Fruit fly (Drosophila melanogaster) whole organism, embryonic: ENCODE results near the gene CG12728.

Experiments used
- Aef1 ChIP-seq: fragments of 200-800 bp; sonication (Bioruptor generic); IDR thresholded peaks from 3 replicates; pipeline ENCODE4 v1.3.6; 2022; ENCODE audit warnings: missing biosample characterization, missing genetic modification characterization
- Atf6 ChIP-seq: fragments of 200-800 bp; sonication (Bioruptor generic); IDR thresholded peaks from 2 replicates; pipeline ENCODE4 v1.3.6; 2022; ENCODE audit warnings: missing biosample characterization, missing genetic modification characterization
- CG11504 ChIP-seq: fragments of 200-800 bp; sonication (Bioruptor generic); optimal IDR thresholded peaks from 3 replicates; lab custom pipeline; 2019; ENCODE audit warnings: missing biosample characterization, mild to moderate bottlenecking, missing genetic modification characterization, moderate library complexity
- CG11696 ChIP-seq: fragments of 200-800 bp; sonication (Bioruptor generic); IDR thresholded peaks from 2 replicates; pipeline ENCODE4 v1.3.6; 2022; ENCODE audit warnings: missing biosample characterization, missing genetic modification characterization
- CG12391 ChIP-seq: fragments of 200-800 bp; sonication (Bioruptor generic); optimal IDR thresholded peaks from 3 replicates; lab custom pipeline; 2018; ENCODE audit warnings: missing biosample characterization, mild to moderate bottlenecking, missing genetic modification characterization, moderate library complexity
- CG12769 ChIP-seq: fragments of 200-800 bp; sonication (Bioruptor generic); optimal IDR thresholded peaks from 2 replicates; lab custom pipeline; 2019; ENCODE audit warnings: missing biosample characterization, mild to moderate bottlenecking, missing genetic modification characterization, moderate library complexity
- CG13123 ChIP-seq: fragments of 200-800 bp; sonication (Bioruptor generic); optimal IDR thresholded peaks from 2 replicates; lab custom pipeline; 2016; ENCODE audit warnings: missing biosample characterization, missing genetic modification characterization
- CG14050 ChIP-seq: fragments of 200-800 bp; sonication (Bioruptor generic); IDR thresholded peaks from 3 replicates; pipeline ENCODE4 v1.3.6; 2022; ENCODE audit warnings: missing biosample characterization, missing genetic modification characterization
- CG15269 ChIP-seq: fragments of 200-800 bp; sonication (Bioruptor generic); optimal IDR thresholded peaks from 2 replicates; lab custom pipeline; 2018; ENCODE audit warnings: missing biosample characterization, mild to moderate bottlenecking, missing genetic modification characterization, moderate library complexity
- CG15696 ChIP-seq: fragments of 200-800 bp; sonication (Bioruptor generic); optimal IDR thresholded peaks from 2 replicates; lab custom pipeline; 2019; ENCODE audit warnings: missing biosample characterization, mild to moderate bottlenecking, missing genetic modification characterization, moderate library complexity
- CG1602 ChIP-seq: fragments of 200-800 bp; sonication (Bioruptor generic); optimal IDR thresholded peaks from 3 replicates; lab custom pipeline; 2016; ENCODE audit warnings: missing biosample characterization, missing genetic modification characterization
- CG18262 ChIP-seq: fragments of 200-800 bp; optimal IDR thresholded peaks from 3 replicates; lab custom pipeline; 2019; ENCODE audit warnings: missing biosample characterization, mild to moderate bottlenecking, missing genetic modification characterization, moderate library complexity
- CG1832 ChIP-seq: fragments of 200-800 bp; sonication (Bioruptor generic); optimal IDR thresholded peaks from 2 replicates; lab custom pipeline; 2017; ENCODE audit warnings: missing biosample characterization, mild to moderate bottlenecking, missing genetic modification characterization, inconsistent platforms
- CG18476 ChIP-seq: fragments of 200-800 bp; sonication (Bioruptor generic); optimal IDR thresholded peaks from 2 replicates; lab custom pipeline; 2016; ENCODE audit warnings: missing biosample characterization, mild to moderate bottlenecking, missing genetic modification characterization
- CG30403 ChIP-seq: fragments of 200-800 bp; sonication (Bioruptor generic); optimal IDR thresholded peaks from 3 replicates; lab custom pipeline; 2016; ENCODE audit warnings: missing biosample characterization, missing genetic modification characterization
- CG32532 ChIP-seq: fragments of 200-800 bp; sonication (Bioruptor generic); IDR thresholded peaks from 2 replicates; pipeline ENCODE4 v1.3.6; 2022; ENCODE audit warnings: missing biosample characterization, missing genetic modification characterization
- CG42726 ChIP-seq: fragments of 200-800 bp; sonication (Bioruptor generic); IDR thresholded peaks from 2 replicates; pipeline ENCODE4 v1.3.6; 2022; ENCODE audit warnings: missing biosample characterization, missing genetic modification characterization; ENCODE audit not compliant: partially characterized antibody
- CG4424 ChIP-seq: fragments of 200-800 bp; sonication (Bioruptor generic); optimal IDR thresholded peaks from 3 replicates; lab custom pipeline; 2016; ENCODE audit warnings: missing biosample characterization, missing genetic modification characterization
- CG4854 ChIP-seq: fragments of 200-800 bp; sonication (Bioruptor generic); optimal IDR thresholded peaks from 2 replicates; lab custom pipeline; 2016; ENCODE audit warnings: missing biosample characterization, missing genetic modification characterization, inconsistent platforms
- CG6813 ChIP-seq: fragments of 200-800 bp; sonication (Bioruptor generic); optimal IDR thresholded peaks from 2 replicates; lab custom pipeline; 2017; ENCODE audit warnings: missing biosample characterization, missing genetic modification characterization, mild to moderate bottlenecking, moderate library complexity, missing genetic modification reagents
- CG7745 ChIP-seq: fragments of 200-800 bp; sonication (Bioruptor generic); optimal IDR thresholded peaks from 2 replicates; lab custom pipeline; 2018; ENCODE audit warnings: missing biosample characterization, mild to moderate bottlenecking, missing genetic modification characterization, moderate library complexity
- CG9817 ChIP-seq: fragments of 200-800 bp; sonication (Bioruptor generic); optimal IDR thresholded peaks from 2 replicates; lab custom pipeline; 2018; ENCODE audit warnings: missing biosample characterization, mild to moderate bottlenecking, missing genetic modification characterization, moderate library complexity
- CHES-1-like ChIP-seq: fragments of 200-800 bp; sonication (Bioruptor generic); optimal IDR thresholded peaks from 2 replicates; lab custom pipeline; 2016; ENCODE audit warnings: missing biosample characterization, missing genetic modification characterization
- D19B ChIP-seq: fragments of 200-800 bp; sonication (Bioruptor generic); optimal IDR thresholded peaks from 2 replicates; lab custom pipeline; 2017; ENCODE audit warnings: missing biosample characterization, mild to moderate bottlenecking, missing genetic modification characterization
- Dip3 ChIP-seq: fragments of 200-800 bp; sonication (Bioruptor generic); optimal IDR thresholded peaks from 3 replicates; lab custom pipeline; 2016; ENCODE audit warnings: missing biosample characterization, missing genetic modification characterization
- Doc2 ChIP-seq: fragments of 200-800 bp; sonication (Bioruptor generic); IDR thresholded peaks from 2 replicates; pipeline ENCODE4 v1.3.6; 2022; ENCODE audit warnings: missing biosample characterization, missing genetic modification characterization
- Drgx ChIP-seq: fragments of 200-800 bp; sonication (Bioruptor generic); IDR thresholded peaks from 2 replicates; pipeline ENCODE4 v1.3.6; 2022; ENCODE audit warnings: missing biosample characterization, missing genetic modification characterization
- HLH54F ChIP-seq: fragments of 200-800 bp; sonication (Bioruptor generic); optimal IDR thresholded peaks from 3 replicates; lab custom pipeline; 2016; ENCODE audit warnings: missing biosample characterization, missing genetic modification characterization
- Nf-YC ChIP-seq: fragments of 200-800 bp; optimal IDR thresholded peaks from 3 replicates; lab custom pipeline; 2019; ENCODE audit warnings: missing biosample characterization, mild to moderate bottlenecking, missing genetic modification characterization, moderate library complexity
- Poxn ChIP-seq: fragments of 200-800 bp; sonication (Bioruptor generic); IDR thresholded peaks from 2 replicates; pipeline ENCODE4 v1.3.6; 2022; ENCODE audit warnings: missing biosample characterization, missing genetic modification characterization
- Taf1 ChIP-seq: fragments of 200-800 bp; sonication (Bioruptor generic); IDR thresholded peaks from 2 replicates; pipeline ENCODE4 v1.3.6; 2022; ENCODE audit warnings: missing biosample characterization, missing genetic modification characterization
- Xbp1 ChIP-seq: fragments of 200-800 bp; sonication (Bioruptor generic); optimal IDR thresholded peaks from 3 replicates; lab custom pipeline; 2016; ENCODE audit warnings: missing biosample characterization, mild to moderate bottlenecking, missing genetic modification characterization
- chm ChIP-seq: fragments of 200-800 bp; sonication (Bioruptor generic); IDR thresholded peaks from 2 replicates; pipeline ENCODE4 v1.3.6; 2022; ENCODE audit warnings: missing biosample characterization, missing genetic modification characterization
- danr ChIP-seq: fragments of 200-800 bp; sonication (Bioruptor generic); IDR thresholded peaks from 2 replicates; pipeline ENCODE4 v1.3.6; 2022; ENCODE audit warnings: missing biosample characterization, missing genetic modification characterization
- dm ChIP-seq: fragments of 200-800 bp; sonication (Bioruptor generic); optimal IDR thresholded peaks from 3 replicates; lab custom pipeline; 2016; ENCODE audit warnings: missing biosample characterization, missing genetic modification characterization
- gfzf ChIP-seq: fragments of 200-800 bp; sonication (Bioruptor generic); optimal IDR thresholded peaks from 2 replicates; lab custom pipeline; 2016; ENCODE audit warnings: missing biosample characterization, mild to moderate bottlenecking, missing genetic modification characterization, moderate library complexity
- gsb ChIP-seq: fragments of 200-800 bp; sonication (Bioruptor generic); IDR thresholded peaks from 2 replicates; pipeline ENCODE4 v1.3.6; 2022; ENCODE audit warnings: missing biosample characterization, missing genetic modification characterization
- hkb ChIP-seq, 2 experiments: fragments of 200-800 bp in 1 of 2; fragments of >200 bp in 1 of 2; sonication (Bioruptor generic) in 1 of 2; IDR thresholded peaks in 1 of 2; optimal IDR thresholded peaks in 1 of 2; 2 replicates each; pipeline versions ENCODE4 v1.3.6 to Lab custom; 2017 to 2022; ENCODE audit warnings: missing biosample characterization in 1 of 2, missing genetic modification characterization in 1 of 2
- hth ChIP-seq: fragments of >200 bp; optimal IDR thresholded peaks from 2 replicates; lab custom pipeline; 2017; ENCODE audit warnings: inconsistent platforms
- inv ChIP-seq: fragments of 200-800 bp; sonication (Bioruptor generic); IDR thresholded peaks from 2 replicates; pipeline ENCODE4 v1.3.6; 2022; ENCODE audit warnings: missing biosample characterization, missing genetic modification characterization; ENCODE audit not compliant: partially characterized antibody
- lov ChIP-seq, 2 experiments: fragments of 200-800 bp in 1 of 2; fragments of >200 bp in 1 of 2; sonication (Bioruptor generic) in 1 of 2; IDR thresholded peaks in 1 of 2; optimal IDR thresholded peaks in 1 of 2; 2 replicates in 1 of 2; 3 replicates in 1 of 2; pipeline versions ENCODE4 v1.3.6 to Lab custom; 2017 to 2022; ENCODE audit warnings: missing biosample characterization in 1 of 2, missing genetic modification characterization in 1 of 2
- mirr ChIP-seq: fragments of 200-800 bp; sonication (Bioruptor generic); optimal IDR thresholded peaks from 3 replicates; lab custom pipeline; 2018; ENCODE audit warnings: missing biosample characterization, mild to moderate bottlenecking, missing genetic modification characterization
- nerfin-1 ChIP-seq: fragments of 200-800 bp; sonication (Bioruptor generic); optimal IDR thresholded peaks from 3 replicates; lab custom pipeline; 2019; ENCODE audit warnings: missing biosample characterization, mild to moderate bottlenecking, missing genetic modification characterization, moderate library complexity
- nom ChIP-seq: fragments of 200-800 bp; sonication (Bioruptor generic); optimal IDR thresholded peaks from 2 replicates; lab custom pipeline; 2017; ENCODE audit warnings: missing biosample characterization, missing genetic modification characterization, mild to moderate bottlenecking, moderate library complexity, missing genetic modification reagents
- pan ChIP-seq, 4 experiments: fragments of >200 bp in 3 of 4; fragments of 200-800 bp in 1 of 4; sonication (Bioruptor generic) in 1 of 4; optimal IDR thresholded peaks in 3 of 4; IDR thresholded peaks in 1 of 4; 2 replicates each; pipeline versions ENCODE4 v1.3.6 to Lab custom; 2017 to 2022; ENCODE audit warnings: missing biosample characterization in 2 of 4, missing genetic modification characterization in 2 of 4, mixed read lengths in 1 of 4
- sisA ChIP-seq: fragments of 200-800 bp; sonication (Bioruptor generic); IDR thresholded peaks from 2 replicates; pipeline ENCODE4 v1.3.6; 2022; ENCODE audit warnings: missing biosample characterization, missing genetic modification characterization
- tin ChIP-seq: fragments of 200-800 bp; sonication (Bioruptor generic); optimal IDR thresholded peaks from 3 replicates; lab custom pipeline; 2016; ENCODE audit warnings: missing biosample characterization, missing genetic modification characterization
- wdn ChIP-seq: fragments of 200-800 bp; sonication (Bioruptor generic); IDR thresholded peaks from 2 replicates; pipeline ENCODE4 v1.3.6; 2022; ENCODE audit warnings: missing biosample characterization, missing genetic modification characterization
- zf30C ChIP-seq: fragments of 200-800 bp; sonication (Bioruptor generic); optimal IDR thresholded peaks from 3 replicates; lab custom pipeline; 2018; ENCODE audit warnings: missing biosample characterization, mild to moderate bottlenecking, missing genetic modification characterization

The CG12728 gene

dm6 chrX:5980883-5981282 lies 38.5 kb downstream of the CG12728 start:
- no peak for TF ChIP-seq CG13123 (GFP tag; lab: Kevin White, UChicago)
- TF ChIP-seq danr (GFP tag; lab: Robert Waterston, UW), result peak; percentile 62
- TF ChIP-seq CG42726 (GFP tag; lab: Robert Waterston, UW), result no peak
- peak; percentile 76 for TF ChIP-seq Drgx (GFP tag; lab: Robert Waterston, UW)
- TF ChIP-seq CG12391, result peak; percentile 70
- peak; percentile 69 for TF ChIP-seq nom
- TF ChIP-seq CG1832, result no peak
- TF ChIP-seq zf30C (GFP tag; lab: Kevin White, UChicago), result no peak
- peak; percentile 48 for TF ChIP-seq CG1602
- peak; percentile 62 for TF ChIP-seq Dip3 (GFP tag; lab: Kevin White, UChicago)
- TF ChIP-seq CG32532 (GFP tag; lab: Robert Waterston, UW), result peak; percentile 91
- peak; percentile 75 for TF ChIP-seq gsb (GFP tag; lab: Robert Waterston, UW)
- TF ChIP-seq hkb (optimal IDR thresholded peaks at IDR 0.05; lab: Kevin White, UChicago), result no peak
- TF ChIP-seq hkb (GFP tag; IDR thresholded peaks at IDR 0.05; lab: Robert Waterston, UW), result peak; percentile 85
- TF ChIP-seq CG14050 (GFP tag; lab: Robert Waterston, UW), result peak; percentile 66
- TF ChIP-seq CG4854 (GFP tag; lab: Kevin White, UChicago), result peak; percentile 47
- TF ChIP-seq D19B, result peak; percentile 63
- TF ChIP-seq CG30403 (GFP tag; lab: Kevin White, UChicago), result peak; percentile 69
- no peak for TF ChIP-seq Doc2 (GFP tag; lab: Robert Waterston, UW)
- no peak for TF ChIP-seq CG7745 (tag; lab: Kevin White, UChicago)
- TF ChIP-seq CHES-1-like, result peak; percentile 14
- no peak for TF ChIP-seq gfzf
- peak; percentile 61 for TF ChIP-seq CG18262 (tag; lab: Kevin White, UChicago)
- TF ChIP-seq wdn (GFP tag; lab: Robert Waterston, UW), result peak; percentile 66
- TF ChIP-seq Poxn (GFP tag; lab: Robert Waterston, UW), result peak; percentile 58; the same call in 1 of the 2 replicates
- peak; percentile 42 for TF ChIP-seq Nf-YC (tag; lab: Kevin White, UChicago)
- TF ChIP-seq Atf6 (GFP tag; lab: Robert Waterston, UW), result peak; percentile 83
- no peak for TF ChIP-seq inv
- peak; percentile 82 for TF ChIP-seq CG11504 (tag; lab: Kevin White, UChicago)
- peak; percentile 82 for TF ChIP-seq CG9817
- peak; percentile 73 for TF ChIP-seq sisA
- no peak for TF ChIP-seq lov (optimal IDR thresholded peaks at IDR 0.05; lab: Kevin White, UChicago)
- peak; percentile 70; the same call in 1 of the 3 replicates for TF ChIP-seq lov (GFP tag; IDR thresholded peaks at IDR 0.05; lab: Robert Waterston, UW)
- peak; percentile 95 for TF ChIP-seq CG11696 (GFP tag; lab: Robert Waterston, UW)
- peak; percentile 72; the same call in 1 of the 2 replicates for TF ChIP-seq chm (GFP tag; lab: Robert Waterston, UW)
- TF ChIP-seq CG6813 (GFP tag; lab: Kevin White, UChicago), result peak; percentile 58
- peak; percentile 70 for TF ChIP-seq Xbp1 (GFP tag; lab: Kevin White, UChicago)
- TF ChIP-seq CG15269, result peak; percentile 84
- TF ChIP-seq HLH54F (GFP tag; lab: Kevin White, UChicago), result peak; percentile 61
- no peak for TF ChIP-seq hth (lab: Kevin White, UChicago)
- TF ChIP-seq CG4424, result peak; percentile 56
- TF ChIP-seq Aef1, result peak; percentile 80
- peak; percentile 83 for TF ChIP-seq Taf1 (GFP tag; lab: Robert Waterston, UW)
- peak; percentile 71 for TF ChIP-seq mirr (GFP tag; lab: Kevin White, UChicago)
- TF ChIP-seq dm (GFP tag; lab: Kevin White, UChicago), result peak; percentile 34
- TF ChIP-seq CG12769 (tag; lab: Kevin White, UChicago), result peak; percentile 91
- TF ChIP-seq CG18476, result peak; percentile 30
- TF ChIP-seq nerfin-1, result peak; percentile 12
- peak; percentile 51 for TF ChIP-seq tin (GFP tag; lab: Kevin White, UChicago)
- no peak for TF ChIP-seq pan (optimal IDR thresholded peaks at IDR 0.05; lab: Kevin White, UChicago)
- TF ChIP-seq pan (GFP tag; optimal IDR thresholded peaks at IDR 0.05 in 1 of 2, IDR thresholded peaks at IDR 0.05 in 1 of 2), result peak in 1 of 2 experiments; percentile 90
- TF ChIP-seq CG15696, result no peak
